Worm (Caenorhabditis elegans) whole organism, L3 larva: ENCODE data around the gene C09G4.4.

Source experiments
- ama-1 ChIP-seq: fragments of 150-350 bp; optimal IDR thresholded peaks from 2 replicates; lab custom pipeline; 2018
- egl-27 ChIP-seq: sonication (generic microtip); optimal IDR thresholded peaks from 4 replicates; lab custom pipeline; 2017; ENCODE audit warnings: missing biosample characterization, missing genetic modification reagents, missing genetic modification characterization
- elt-2 ChIP-seq: sonication (generic microtip); optimal IDR thresholded peaks from 2 replicates; lab custom pipeline; 2016; ENCODE audit warnings: missing genetic modification reagents, mild to moderate bottlenecking, missing genetic modification characterization, missing compliant biosample characterization
- nhr-23 ChIP-seq: fragments of 150-350 bp; optimal IDR thresholded peaks from 2 replicates; lab custom pipeline; 2014; ENCODE audit warnings: missing biosample characterization, missing genetic modification reagents, missing genetic modification characterization
- nhr-237 ChIP-seq: fragments of 150-350 bp; optimal IDR thresholded peaks from 2 replicates; lab custom pipeline; 2014; ENCODE audit warnings: missing biosample characterization, missing genetic modification characterization
- sea-2 ChIP-seq: fragments of 150-350 bp; sonication (generic microtip); optimal IDR thresholded peaks from 4 replicates; lab custom pipeline; 2014; ENCODE audit warnings: missing biosample characterization, missing genetic modification reagents, missing genetic modification characterization
- ztf-4 ChIP-seq: fragments of 150-350 bp; optimal IDR thresholded peaks from 2 replicates; lab custom pipeline; 2014; ENCODE audit warnings: missing biosample characterization, missing genetic modification characterization

ce11 chrIV:8479346-8479745, 33.4 kb upstream of the C09G4.4 start, which contains the start of gene hlh-12:
- TF ChIP-seq nhr-237 (tag; lab: Kevin White, UChicago) (no peak), nhr-23 (no peak), sea-2 (GFP tag; lab: Kevin White, UChicago) (no peak), ztf-4 (tag; lab: Kevin White, UChicago) (no peak), ama-1 (lab: Kevin White, UChicago) (no peak), egl-27 (tag; lab: Kevin White, UChicago) (no peak), elt-2 (tag; lab: Kevin White, UChicago) (no peak)
